Fruit fly (Drosophila melanogaster): ENCODE data around the gene CG6834.

Gene CG6834

DNA sequence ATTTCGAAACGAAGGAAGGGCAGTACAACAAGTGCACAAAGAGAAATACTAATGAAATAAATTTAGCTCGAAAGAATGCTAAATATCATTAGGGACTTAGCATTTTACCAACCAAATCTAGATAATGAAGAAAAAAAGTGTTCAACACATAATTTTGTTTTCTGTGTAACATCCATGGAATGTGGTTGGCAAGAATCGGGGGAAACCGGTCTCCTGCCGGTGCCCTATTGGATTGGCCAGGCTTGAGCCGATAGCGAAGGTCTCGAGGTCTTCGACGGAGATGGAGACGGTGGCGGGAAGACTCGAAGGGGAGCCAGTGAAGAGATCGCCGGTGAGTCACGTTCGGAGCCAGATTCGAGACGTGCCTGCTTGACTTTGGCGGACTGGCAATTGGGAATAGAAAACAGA is 30.1 kb downstream of the CG6834 start (continued):
- peak; percentile 13 for TF ChIP-seq CG8924 (tag; optimal IDR thresholded peaks at IDR 0.05)
- TF ChIP-seq nmo (GFP tag; optimal IDR thresholded peaks at IDR 0.05), result peak; percentile 16
- no peak for TF ChIP-seq Scr (GFP tag; IDR thresholded peaks at IDR 0.05; ENCODE audit: partially characterized antibody)
- TF ChIP-seq CG16863 (GFP tag; optimal IDR thresholded peaks at IDR 0.05), result no peak
- peak; percentile 59 for TF ChIP-seq bsh (GFP tag; optimal IDR thresholded peaks at IDR 0.05)
- no peak for TF ChIP-seq tna (GFP tag; IDR thresholded peaks at IDR 0.05; ENCODE audit: partially characterized antibody)
- TF ChIP-seq C15 (GFP tag; IDR thresholded peaks at IDR 0.05), result no peak
- TF ChIP-seq kay (GFP tag; optimal IDR thresholded peaks at IDR 0.05), result peak; percentile 57
- TF ChIP-seq Doc2 (GFP tag; IDR thresholded peaks at IDR 0.05), result no peak
- peak; percentile 29 for TF ChIP-seq bcd (GFP tag; optimal IDR thresholded peaks at IDR 0.05)
- peak; percentile 75 for TF ChIP-seq CG2120 (GFP tag; optimal IDR thresholded peaks at IDR 0.05)
- peak; percentile 34 for TF ChIP-seq CG13624 (GFP tag; optimal IDR thresholded peaks at IDR 0.05)
- peak; percentile 37; the same call in 1 of the 2 replicates for TF ChIP-seq CG31224 (GFP tag; IDR thresholded peaks at IDR 0.05)
- TF ChIP-seq CG6791 (GFP tag; IDR thresholded peaks at IDR 0.05; ENCODE audit: partially characterized antibody), result no peak
- TF ChIP-seq row (GFP tag; IDR thresholded peaks at IDR 0.05), result peak; percentile 69; the same call in 2 of the 3 replicates
- TF ChIP-seq zfh2 (GFP tag; optimal IDR thresholded peaks at IDR 0.05), result peak; percentile 52
- peak; percentile 30; the same call in 1 of the 2 replicates for TF ChIP-seq ranshi (GFP tag; IDR thresholded peaks at IDR 0.05)
- peak; percentile 55 for TF ChIP-seq CG17328 (GFP tag; IDR thresholded peaks at IDR 0.05)
- no peak for TF ChIP-seq nau (GFP tag; optimal IDR thresholded peaks at IDR 0.05)
- no peak for TF ChIP-seq CG1024 (GFP tag; IDR thresholded peaks at IDR 0.05)
- TF ChIP-seq Dll (GFP tag; IDR thresholded peaks at IDR 0.05; ENCODE audit: partially characterized antibody), result no peak
- no peak for TF ChIP-seq MBD-R2 (GFP tag; IDR thresholded peaks at IDR 0.05)
- TF ChIP-seq lov (optimal IDR thresholded peaks at IDR 0.05), result no peak
- 0 out of 3 replicates have a peak, but pooled peaks have one; percentile 12 for TF ChIP-seq lov (GFP tag; IDR thresholded peaks at IDR 0.05)
- no peak for TF ChIP-seq Gug (GFP tag; IDR thresholded peaks at IDR 0.05)
- no peak for TF ChIP-seq ro (GFP tag; IDR thresholded peaks at IDR 0.05)
- no peak for TF ChIP-seq wor (GFP tag; IDR thresholded peaks at IDR 0.05)
- no peak for TF ChIP-seq Bdp1 (GFP tag; optimal IDR thresholded peaks at IDR 0.05)
- TF ChIP-seq lmd (GFP tag; IDR thresholded peaks at IDR 0.05), result peak; percentile 29; the same call in 1 of the 2 replicates
- no peak for TF ChIP-seq Eip74EF (GFP tag; optimal IDR thresholded peaks at IDR 0.05)
- no peak for TF ChIP-seq so (GFP tag; IDR thresholded peaks at IDR 0.05)
- TF ChIP-seq slou (GFP tag; optimal IDR thresholded peaks at IDR 0.05), result no peak
- no peak for TF ChIP-seq CHES-1-like (GFP tag; optimal IDR thresholded peaks at IDR 0.05)
- no peak for TF ChIP-seq E2f2 (GFP tag; IDR thresholded peaks at IDR 0.05)
- no peak for TF ChIP-seq jing (GFP tag; optimal IDR thresholded peaks at IDR 0.05)
- peak; percentile 45 for TF ChIP-seq dmrt11E (tag; optimal IDR thresholded peaks at IDR 0.05)
- TF ChIP-seq CG8089 (GFP tag; optimal IDR thresholded peaks at IDR 0.05), result no peak
- TF ChIP-seq Meics (GFP tag; optimal IDR thresholded peaks at IDR 0.05), result peak; percentile 50
- peak; percentile 61 for TF ChIP-seq lilli (GFP tag; optimal IDR thresholded peaks at IDR 0.05)
- peak; percentile 39 for TF ChIP-seq shn (GFP tag; optimal IDR thresholded peaks at IDR 0.05)
- peak; percentile 61; the same call in 1 of the 3 replicates for TF ChIP-seq CG11456 (GFP tag; IDR thresholded peaks at IDR 0.05)
- no peak for TF ChIP-seq D (optimal IDR thresholded peaks at IDR 0.05)
- no peak for TF ChIP-seq D (GFP tag; optimal IDR thresholded peaks at IDR 0.05)
- TF ChIP-seq Hsf (GFP tag; optimal IDR thresholded peaks at IDR 0.05), result peak; percentile 20
- no peak for TF ChIP-seq Fer1 (GFP tag; optimal IDR thresholded peaks at IDR 0.05)
- peak in 1 of 2 experiments; percentile 10 for TF ChIP-seq Hr78 (GFP tag; optimal IDR thresholded peaks at IDR 0.05)
- TF ChIP-seq vvl (GFP tag; IDR thresholded peaks at IDR 0.05), result peak; percentile 75
- TF ChIP-seq eyg (GFP tag; optimal IDR thresholded peaks at IDR 0.05), result no peak
- TF ChIP-seq CG10209 (GFP tag; optimal IDR thresholded peaks at IDR 0.05), result no peak
- TF ChIP-seq gcm2 (GFP tag; optimal IDR thresholded peaks at IDR 0.05), result no peak
- peak; percentile 66 for TF ChIP-seq CG32532 (GFP tag; IDR thresholded peaks at IDR 0.05)
- TF ChIP-seq CG12942 (GFP tag; optimal IDR thresholded peaks at IDR 0.05), result no peak
